Fruit fly (Drosophila melanogaster): Measurements from ENCODE around the gene RpLP0.

- TF ChIP-seq insv (optimal IDR thresholded peaks at IDR 0.05) (no peak), Sin3A (optimal IDR thresholded peaks at IDR 0.05) (no peak)
These were observed 15.7 kb downstream of the RpLP0 start for dm6 chr3L:22091339-22091738.
